Worm (Caenorhabditis elegans): ENCODE results near the gene F09F9.2.

Gene F09F9.2

DNA sequence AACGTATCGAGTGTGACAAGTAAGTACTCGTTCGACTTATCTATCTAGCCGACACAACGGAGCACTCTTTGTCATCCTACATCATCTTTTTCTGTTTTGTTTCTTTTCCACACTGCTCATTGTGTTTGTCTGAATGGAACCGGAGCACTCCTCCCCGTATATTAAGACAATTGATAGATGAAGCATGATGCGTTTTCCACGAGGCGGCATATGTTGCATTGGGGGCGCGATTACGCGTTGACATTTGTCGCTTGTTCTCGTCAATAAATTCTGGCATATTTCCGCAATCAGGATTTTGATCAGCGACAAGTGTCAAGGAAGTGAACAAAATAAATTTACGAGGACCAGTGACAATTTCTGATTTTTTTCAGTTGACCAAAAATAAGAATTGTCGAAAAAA, 43.1 kb downstream of the F09F9.2 start:
- TF ChIP-seq fkh-10 (GFP tag; optimal IDR thresholded peaks at IDR 0.05), result no peak
- TF ChIP-seq lin-39 (tag; optimal IDR thresholded peaks at IDR 0.05), result no peak
- no peak for TF ChIP-seq unc-62 (GFP tag; optimal IDR thresholded peaks at IDR 0.05)

DNA sequence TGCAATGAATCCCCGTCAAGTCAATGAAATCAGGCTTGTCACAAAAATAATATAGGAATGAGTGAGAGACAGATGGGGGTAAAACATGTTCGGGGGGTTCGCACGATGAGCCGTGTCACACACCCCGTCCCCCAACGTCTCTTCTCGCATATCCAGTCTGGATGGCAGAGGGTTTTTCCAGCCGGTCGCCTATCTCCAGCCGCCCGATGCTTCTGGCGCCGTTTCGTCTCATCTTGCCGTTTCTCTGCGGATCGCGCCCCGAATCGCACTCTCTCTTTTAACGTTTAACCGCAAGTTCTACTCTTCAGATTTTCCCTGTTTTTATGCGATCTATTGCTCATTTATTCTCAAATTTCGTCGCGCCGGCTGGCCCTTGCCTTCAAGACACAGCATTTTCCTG, 49.3 kb downstream of the F09F9.2 start:
- TF ChIP-seq mml-1 (tag; optimal IDR thresholded peaks at IDR 0.05) (no peak), skn-1 (tag; optimal IDR thresholded peaks at IDR 0.05) (no peak), elt-3 (tag; optimal IDR thresholded peaks at IDR 0.05) (no peak), elt-2 (tag; optimal IDR thresholded peaks at IDR 0.05) (no peak), nhr-67 (tag; optimal IDR thresholded peaks at IDR 0.05) (no peak), ZK546.5 (tag; optimal IDR thresholded peaks at IDR 0.05) (no peak), tbx-2 (tag; optimal IDR thresholded peaks at IDR 0.05) (no peak), lin-39 (tag; optimal IDR thresholded peaks at IDR 0.05) (no peak)
